Fruit fly (Drosophila melanogaster): Measurements from ENCODE around the gene RpL17.

RpL17 gene

DNA sequence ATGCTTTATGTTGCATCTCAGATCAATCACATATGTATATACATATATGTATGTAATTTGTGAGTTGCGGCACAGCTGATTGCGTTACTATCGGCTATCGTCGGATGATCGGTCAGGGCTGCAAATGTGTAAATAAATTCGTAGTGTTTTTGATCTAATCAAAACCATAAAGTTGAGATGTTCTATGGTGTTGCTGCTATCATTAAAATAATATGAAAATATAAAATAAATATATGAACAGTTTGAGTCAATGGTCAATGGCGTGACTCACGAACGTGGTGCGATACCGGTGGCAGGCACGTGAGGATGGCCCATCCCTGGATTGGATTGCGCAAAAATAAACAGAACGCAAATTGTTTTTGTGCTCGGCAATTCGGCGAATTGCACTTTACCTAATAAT lies 26.9 kb upstream of the RpL17 start, which contains the start of gene Coq7:
TSS of gene Coq7 (plus strand) at position 302 of the 400 bp plus-strand sequence.
- TF ChIP-seq ewg (GFP tag; optimal IDR thresholded peaks at IDR 0.05) (peak; percentile 78), CG4404 (GFP tag; IDR thresholded peaks at IDR 0.05) (peak; percentile 91), zfh1 (GFP tag; IDR thresholded peaks at IDR 0.05) (peak; percentile 94), Sry-β (GFP tag; optimal IDR thresholded peaks at IDR 0.05) (peak; percentile 27), ro (GFP tag; IDR thresholded peaks at IDR 0.05) (peak; percentile 65), CG8281 (tag; optimal IDR thresholded peaks at IDR 0.05) (no peak), ham (GFP tag; IDR thresholded peaks at IDR 0.05) (peak; percentile 64), CG16863 (GFP tag; optimal IDR thresholded peaks at IDR 0.05) (peak; percentile 45), Lhr (GFP tag; optimal IDR thresholded peaks at IDR 0.05) (peak; percentile 67), CG12155 (GFP tag; optimal IDR thresholded peaks at IDR 0.05) (peak; percentile 86), gce (GFP tag; IDR thresholded peaks at IDR 0.05) (peak; percentile 73; the same call in 1 of the 3 replicates), Nf-YB (GFP tag; optimal IDR thresholded peaks at IDR 0.05) (peak; percentile 51), chif (GFP tag; optimal IDR thresholded peaks at IDR 0.05) (peak; percentile 37 to 57), HLH4C (GFP tag; IDR thresholded peaks at IDR 0.05; ENCODE audit: partially characterized antibody) (peak; percentile 93), pho (GFP tag; optimal IDR thresholded peaks at IDR 0.05) (peak; percentile 58), CG42726 (GFP tag; IDR thresholded peaks at IDR 0.05; ENCODE audit: partially characterized antibody) (peak; percentile 95), schlank (tag; optimal IDR thresholded peaks at IDR 0.05) (peak; percentile 58), lilli (GFP tag; optimal IDR thresholded peaks at IDR 0.05) (peak; percentile 89), CG15479 (GFP tag; optimal IDR thresholded peaks at IDR 0.05) (peak; percentile 75), CG12219 (GFP tag; optimal IDR thresholded peaks at IDR 0.05) (peak; percentile 76), sug (tag; optimal IDR thresholded peaks at IDR 0.05) (no peak), h (optimal IDR thresholded peaks at IDR 0.05) (no peak), cato (GFP tag; optimal IDR thresholded peaks at IDR 0.05; ENCODE audit: borderline replicate concordance) (peak; percentile 85), CG10267 (tag; optimal IDR thresholded peaks at IDR 0.05) (peak; percentile 81), hbn (GFP tag; IDR thresholded peaks at IDR 0.05; ENCODE audit: partially characterized antibody) (peak; percentile 97), D19A (tag; optimal IDR thresholded peaks at IDR 0.05) (no peak), lbe (GFP tag; optimal IDR thresholded peaks at IDR 0.05) (no peak), CG17612 (GFP tag; IDR thresholded peaks at IDR 0.05) (peak; percentile 40; the same call in 1 of the 2 replicates), Nf-YA (GFP tag; IDR thresholded peaks at IDR 0.05) (peak; percentile 74; the same call in 1 of the 2 replicates), CHES-1-like (GFP tag; optimal IDR thresholded peaks at IDR 0.05) (peak; percentile 5), CG10274 (GFP tag; optimal IDR thresholded peaks at IDR 0.05) (peak; percentile 45), otp (GFP tag; IDR thresholded peaks at IDR 0.05) (peak; percentile 87), Deaf1 (tag; optimal IDR thresholded peaks at IDR 0.05) (no peak), gsb-n (tag; optimal IDR thresholded peaks at IDR 0.05) (no peak), unc-4 (GFP tag; IDR thresholded peaks at IDR 0.05; ENCODE audit: partially characterized antibody) (peak; percentile 98), esg (GFP tag; conservative IDR thresholded peaks at IDR 0.05) (peak; percentile 91), grau (tag; optimal IDR thresholded peaks at IDR 0.05) (peak; percentile 85), CG7745 (tag; optimal IDR thresholded peaks at IDR 0.05) (no peak), CG13894 (tag; optimal IDR thresholded peaks at IDR 0.05) (no peak), mld (GFP tag; IDR thresholded peaks at IDR 0.05; ENCODE audit: partially characterized antibody) (peak; percentile 91), caup (GFP tag; optimal IDR thresholded peaks at IDR 0.05; ENCODE audit: severe bottlenecking) (peak; percentile 83), HLHmδ (GFP tag; optimal IDR thresholded peaks at IDR 0.05) (no peak), bab2 (GFP tag; optimal IDR thresholded peaks at IDR 0.05) (peak; percentile 19), CG15514 (GFP tag; optimal IDR thresholded peaks at IDR 0.05) (peak; percentile 81), CG14667 (GFP tag; IDR thresholded peaks at IDR 0.05) (peak; percentile 86), Dfd (GFP tag; optimal IDR thresholded peaks at IDR 0.05) (no peak), Spps (tag; optimal IDR thresholded peaks at IDR 0.05) (peak; percentile 73), CG10431 (GFP tag; optimal IDR thresholded peaks at IDR 0.05) (no peak), CG3726 (GFP tag; IDR thresholded peaks at IDR 0.05) (peak; percentile 81; the same call in 2 of the 3 replicates), Sry-δ (GFP tag; optimal IDR thresholded peaks at IDR 0.05) (peak; percentile 67)

Data from whole organism, embryonic.